Worm (Caenorhabditis elegans): ENCODE measurements around the gene agr-1.

- TF ChIP-seq skn-1 (tag; optimal IDR thresholded peaks at IDR 0.05) (no peak), nhr-48 (tag; optimal IDR thresholded peaks at IDR 0.05) (no peak), pha-4 (GFP tag; IDR thresholded peaks at IDR 0.05) (no peak), pha-4 (tag; optimal IDR thresholded peaks at IDR 0.05) (no peak), ceh-82 (tag; optimal IDR thresholded peaks at IDR 0.05) (no peak), nhr-6 (tag; optimal IDR thresholded peaks at IDR 0.05) (no peak), F10B5.3 (tag; optimal IDR thresholded peaks at IDR 0.05) (no peak), F49E8.2 (tag; optimal IDR thresholded peaks at IDR 0.05; ENCODE audit: borderline replicate concordance) (no peak), daf-8 (GFP tag; IDR thresholded peaks at IDR 0.05) (no peak), gei-8 (GFP tag; optimal IDR thresholded peaks at IDR 0.05) (no peak), unc-130 (GFP tag; optimal IDR thresholded peaks at IDR 0.05) (no peak), fkh-10 (GFP tag; optimal IDR thresholded peaks at IDR 0.05) (no peak), unc-39 (tag; optimal IDR thresholded peaks at IDR 0.05) (no peak), nhr-76 (tag; optimal IDR thresholded peaks at IDR 0.05) (no peak)
Observed at ce11 chrII:6821118-6821517, 46.1 kb upstream of the agr-1 start.
